Worm (Caenorhabditis elegans) whole organism, midembryonic: ENCODE results near the gene ZK1320.7.

ENCODE experiments used
- flt-1 ChIP-seq: fragments of 200-800 bp; sonication (Bioruptor generic); IDR thresholded peaks from 2 replicates; pipeline ENCODE4 v1.3.6; 2022; ENCODE audit warnings: missing genetic modification characterization, missing compliant biosample characterization
- klf-2 ChIP-seq: fragments of 200-800 bp; sonication (Bioruptor generic); conservative IDR thresholded peaks from 2 replicates; pipeline ENCODE4 v1.3.6; 2022; ENCODE audit warnings: missing genetic modification reagents, missing genetic modification characterization, missing compliant biosample characterization
- ztf-29 ChIP-seq: fragments of 200-800 bp; sonication (Bioruptor generic); IDR thresholded peaks from 2 replicates; pipeline ENCODE4 v1.3.6; 2022; ENCODE audit warnings: missing genetic modification reagents, missing genetic modification characterization, missing compliant biosample characterization

ce11 chrII:9668959-9669358 is 2.4 kb upstream of the ZK1320.7 start, which contains the start of gene taf-8:
- TF ChIP-seq klf-2 (GFP tag; lab: Robert Waterston, UW) = no peak
- no peak for TF ChIP-seq flt-1 (GFP tag; lab: Robert Waterston, UW)
- TF ChIP-seq ztf-29 = no peak
